Worm (Caenorhabditis elegans) whole organism, young adult: ENCODE results near the gene F29A7.8.

Source experiments
- C06A6.2 ChIP-seq: fragments of 200-800 bp; sonication (Bioruptor generic); conservative IDR thresholded peaks from 2 replicates; pipeline ENCODE4 v1.3.6; 2022; ENCODE audit warnings: missing genetic modification characterization, missing compliant biosample characterization
- F10E7.11 ChIP-seq: sonication (generic microtip); optimal IDR thresholded peaks from 2 replicates; lab custom pipeline; 2017; ENCODE audit warnings: mild to moderate bottlenecking, missing genetic modification characterization, moderate library complexity, missing compliant biosample characterization
- F37B4.10 ChIP-seq: fragments of 200-800 bp; sonication (Bioruptor generic); IDR thresholded peaks from 2 replicates; pipeline ENCODE4 v1.3.6; 2022; ENCODE audit warnings: missing genetic modification characterization, missing compliant biosample characterization
- F52B5.7 ChIP-seq: sonication (generic microtip); optimal IDR thresholded peaks from 2 replicates; lab custom pipeline; 2016; ENCODE audit warnings: mild to moderate bottlenecking, missing genetic modification characterization, missing compliant biosample characterization
- F57A8.1 ChIP-seq: fragments of 200-800 bp; sonication (Bioruptor generic); optimal IDR thresholded peaks from 2 replicates; lab custom pipeline; 2018; ENCODE audit warnings: mild to moderate bottlenecking, missing genetic modification characterization, moderate library complexity, missing compliant biosample characterization
- K12H6.12 ChIP-seq: fragments of 200-800 bp; sonication (Bioruptor generic); optimal IDR thresholded peaks from 2 replicates; lab custom pipeline; 2018; ENCODE audit warnings: mild to moderate bottlenecking, missing genetic modification characterization, missing compliant biosample characterization
- T07F8.4 ChIP-seq: sonication (generic microtip); optimal IDR thresholded peaks from 2 replicates; lab custom pipeline; 2016; ENCODE audit warnings: mild to moderate bottlenecking, missing genetic modification characterization, moderate library complexity, missing compliant biosample characterization
- ama-1 ChIP-seq, 3 experiments: fragments of 150-350 bp in 1 of 3; sonication (generic microtip) in 2 of 3; optimal IDR thresholded peaks; 2 replicates each; lab custom pipeline; 2014 to 2018; ENCODE audit warnings: missing biosample characterization in 2 of 3, missing genetic modification characterization in 2 of 3, missing genetic modification reagents in 2 of 3
- aptf-3 ChIP-seq: fragments of 200-800 bp; sonication (Bioruptor generic); IDR thresholded peaks from 2 replicates; pipeline ENCODE4 v1.3.6; 2022; ENCODE audit warnings: missing genetic modification characterization, missing compliant biosample characterization
- attf-5 ChIP-seq: fragments of 200-800 bp; sonication (Bioruptor generic); optimal IDR thresholded peaks from 2 replicates; lab custom pipeline; 2018; ENCODE audit warnings: mild to moderate bottlenecking, missing genetic modification characterization, missing compliant biosample characterization
- cebp-2 ChIP-seq: fragments of 200-800 bp; sonication (Bioruptor generic); IDR thresholded peaks from 2 replicates; pipeline ENCODE4 v1.3.6; 2022; ENCODE audit warnings: missing genetic modification characterization, missing compliant biosample characterization
- ceh-40 ChIP-seq: fragments of 200-800 bp; sonication (Bioruptor generic); IDR thresholded peaks from 2 replicates; pipeline ENCODE4 v1.3.6; 2022; ENCODE audit warnings: missing genetic modification characterization, missing compliant biosample characterization
- ceh-58 ChIP-seq: fragments of 200-800 bp; sonication (Bioruptor generic); IDR thresholded peaks from 2 replicates; pipeline ENCODE4 v1.3.6; 2022; ENCODE audit warnings: missing genetic modification characterization, missing compliant biosample characterization
- ceh-79 ChIP-seq: sonication (generic microtip); optimal IDR thresholded peaks from 2 replicates; lab custom pipeline; 2017; ENCODE audit warnings: mild to moderate bottlenecking, missing genetic modification characterization, missing compliant biosample characterization
- dox-1 ChIP-seq: fragments of 200-800 bp; sonication (Bioruptor generic); IDR thresholded peaks from 2 replicates; pipeline ENCODE4 v1.3.6; 2022; ENCODE audit warnings: missing genetic modification reagents, missing genetic modification characterization, missing compliant biosample characterization
- egrh-3 ChIP-seq: fragments of 200-800 bp; sonication (Bioruptor generic); IDR thresholded peaks from 2 replicates; pipeline ENCODE4 v1.3.6; 2022; ENCODE audit warnings: missing genetic modification reagents, missing genetic modification characterization, missing compliant biosample characterization
- ets-4 ChIP-seq: fragments of 200-800 bp; sonication (Bioruptor generic); optimal IDR thresholded peaks from 2 replicates; lab custom pipeline; 2018; ENCODE audit warnings: mild to moderate bottlenecking, missing genetic modification characterization, missing compliant biosample characterization
- him-1 ChIP-seq: sonication (generic microtip); optimal IDR thresholded peaks from 2 replicates; lab custom pipeline; 2016; ENCODE audit warnings: missing genotype, missing genetic modification reagents, missing genetic modification characterization, missing compliant biosample characterization
- hmg-1.2 ChIP-seq: fragments of 200-800 bp; sonication (Bioruptor generic); IDR thresholded peaks from 2 replicates; pipeline ENCODE4 v1.3.6; 2022; ENCODE audit warnings: missing genetic modification reagents, missing genetic modification characterization, missing compliant biosample characterization
- hsf-1 ChIP-seq: fragments of 200-800 bp; sonication (Bioruptor generic); IDR thresholded peaks from 2 replicates; pipeline ENCODE4 v1.3.6; 2022; ENCODE audit warnings: missing genetic modification reagents, missing genetic modification characterization, missing compliant biosample characterization
- lag-1 ChIP-seq: fragments of 200-800 bp; sonication (Bioruptor generic); IDR thresholded peaks from 2 replicates; pipeline ENCODE4 v1.3.6; 2022; ENCODE audit warnings: missing genetic modification reagents, missing genetic modification characterization, missing compliant biosample characterization
- lsy-27 ChIP-seq: sonication (generic microtip); optimal IDR thresholded peaks from 2 replicates; lab custom pipeline; 2017; ENCODE audit warnings: missing genetic modification characterization, mild to moderate bottlenecking, missing compliant biosample characterization, antibody characterized with exemption, missing genotype, borderline replicate concordance; ENCODE audit not compliant: insufficient read depth
- madf-3 ChIP-seq: fragments of 200-800 bp; sonication (Bioruptor generic); IDR thresholded peaks from 2 replicates; pipeline ENCODE4 v1.3.6; 2022; ENCODE audit warnings: missing genetic modification reagents, missing genetic modification characterization, missing compliant biosample characterization
- mcd-1 ChIP-seq: fragments of 200-800 bp; sonication (Bioruptor generic); IDR thresholded peaks from 2 replicates; pipeline ENCODE4 v1.3.6; 2022; ENCODE audit warnings: missing genetic modification reagents, missing genetic modification characterization, missing compliant biosample characterization
- nfya-1 ChIP-seq: sonication (generic microtip); optimal IDR thresholded peaks from 2 replicates; lab custom pipeline; 2017; ENCODE audit warnings: antibody characterized with exemption, missing compliant biosample characterization, missing genetic modification characterization, borderline replicate concordance; ENCODE audit not compliant: insufficient read depth
- nhr-90 ChIP-seq: sonication (generic microtip); optimal IDR thresholded peaks from 2 replicates; lab custom pipeline; 2016; ENCODE audit warnings: missing genotype, mild to moderate bottlenecking, missing genetic modification characterization, missing compliant biosample characterization
- sdz-38 ChIP-seq: sonication (generic microtip); optimal IDR thresholded peaks from 2 replicates; lab custom pipeline; 2016; ENCODE audit warnings: missing genotype, missing genetic modification characterization, missing compliant biosample characterization
- snpc-4 ChIP-seq, 5 experiments: fragments of 150-350 bp in 1 of 5; sonication (generic microtip) in 4 of 5; optimal IDR thresholded peaks; 2 replicates each; lab custom pipeline; 2014 to 2018; ENCODE audit warnings: missing genetic modification characterization in 5 of 5, missing biosample characterization in 3 of 5, antibody characterized with exemption in 2 of 5, mild to moderate bottlenecking in 2 of 5, missing compliant biosample characterization in 2 of 5, missing genotype in 2 of 5, moderate library complexity in 2 of 5, missing genetic modification reagents in 1 of 5
- tbp1 ChIP-seq: fragments of 200-800 bp; sonication (Bioruptor generic); optimal IDR thresholded peaks from 2 replicates; lab custom pipeline; 2018; ENCODE audit warnings: mild to moderate bottlenecking, missing genetic modification characterization, missing compliant biosample characterization
- tbx-9 ChIP-seq: sonication (generic microtip); optimal IDR thresholded peaks from 2 replicates; lab custom pipeline; 2016; ENCODE audit warnings: borderline replicate concordance, missing genetic modification characterization, inconsistent platforms, missing compliant biosample characterization
- zfh-2 ChIP-seq: fragments of 200-800 bp; sonication (Bioruptor generic); conservative IDR thresholded peaks from 2 replicates; pipeline ENCODE4 v1.3.6; 2022; ENCODE audit warnings: missing genetic modification reagents, missing genetic modification characterization, missing compliant biosample characterization
- ztf-26 ChIP-seq: sonication (generic microtip); optimal IDR thresholded peaks from 2 replicates; lab custom pipeline; 2017; ENCODE audit warnings: missing genetic modification characterization, missing compliant biosample characterization

F29A7.8 gene

ce11 chrII:2747956-2748621 lies 9.8 kb downstream of the F29A7.8 start:
- TF ChIP-seq madf-3 (GFP tag; lab: Robert Waterston, UW) (no peak), nfya-1 (no peak), sdz-38 (tag; lab: Kevin White, UChicago) (no peak), ceh-79 (tag; lab: Kevin White, UChicago) (no peak), cebp-2 (GFP tag; lab: Robert Waterston, UW) (no peak), zfh-2 (GFP tag; lab: Robert Waterston, UW) (peak; percentile 46; the same call in 1 of the 2 replicates), K12H6.12 (tag; lab: Kevin White, UChicago) (peak; percentile 23), F10E7.11 (tag; lab: Kevin White, UChicago) (no peak), ceh-58 (GFP tag; lab: Robert Waterston, UW) (no peak), snpc-4 (GFP tag; optimal IDR thresholded peaks at IDR 0.05; lab: Kevin White, UChicago) (peak; percentile 57), snpc-4 (tag; optimal IDR thresholded peaks at IDR 0.05; lab: Kevin White, UChicago) (peak in 3 of 4 experiments; percentile 40 to 66 (median 52)), attf-5 (peak; percentile 2), T07F8.4 (tag; lab: Kevin White, UChicago) (no peak), hmg-1.2 (GFP tag; lab: Robert Waterston, UW) (peak; percentile 57; the same call in 1 of the 2 replicates), ztf-26 (no peak), mcd-1 (GFP tag; lab: Robert Waterston, UW) (0 out of 2 replicates have a peak, but pooled peaks have one; percentile 37), him-1 (tag; lab: Kevin White, UChicago) (no peak), ama-1 (optimal IDR thresholded peaks at IDR 0.05; lab: Kevin White, UChicago) (no peak), ama-1 (GFP tag; optimal IDR thresholded peaks at IDR 0.05; lab: Kevin White, UChicago) (no peak), ceh-40 (GFP tag; lab: Robert Waterston, UW) (no peak), lsy-27 (tag; lab: Kevin White, UChicago) (no peak)

- TF ChIP-seq C06A6.2 (GFP tag; lab: Robert Waterston, UW): no peak
- no peak for TF ChIP-seq snpc-4 (GFP tag; optimal IDR thresholded peaks at IDR 0.05; lab: Kevin White, UChicago)
- TF ChIP-seq snpc-4 (tag; optimal IDR thresholded peaks at IDR 0.05; lab: Kevin White, UChicago): no peak
- TF ChIP-seq ets-4 (GFP tag; lab: Kevin White, UChicago): no peak
- TF ChIP-seq tbp1: no peak
- TF ChIP-seq aptf-3 (GFP tag; lab: Robert Waterston, UW): no peak
- no peak for TF ChIP-seq lag-1 (GFP tag; lab: Robert Waterston, UW)
- no peak for TF ChIP-seq tbx-9 (tag; lab: Kevin White, UChicago)
- TF ChIP-seq nhr-90 (tag; lab: Kevin White, UChicago): no peak
These were observed 15.6 kb downstream of the F29A7.8 start, which contains the start of gene T05A8.7 for ce11 chrII:2742251-2742650. Gene T05A8.7, minus strand, starts transcription at chrII:2742351.

ce11 chrII:2741405-2741804 lies 16.4 kb downstream of the F29A7.8 start:
- TF ChIP-seq F57A8.1 (GFP tag; lab: Kevin White, UChicago) (peak; percentile 29), dox-1 (0 out of 2 replicates have a peak, but pooled peaks have one; percentile 9), F52B5.7 (tag; lab: Kevin White, UChicago) (peak; percentile 52), zfh-2 (GFP tag; lab: Robert Waterston, UW) (peak; percentile 89), hsf-1 (GFP tag; lab: Robert Waterston, UW) (no peak), tbx-9 (tag; lab: Kevin White, UChicago) (no peak), F37B4.10 (GFP tag; lab: Robert Waterston, UW) (0 out of 2 replicates have a peak, but pooled peaks have one; percentile 4), egrh-3 (peak; percentile 91)
